Fruit fly (Drosophila melanogaster): ENCODE data around the gene CG4267.

dm6 chr2L:2194305-2194828, 47.8 kb upstream of the CG4267 start:
- TF ChIP-seq Clk (GFP tag; optimal IDR thresholded peaks at IDR 0.05): no peak
- TF ChIP-seq CG5204 (GFP tag; optimal IDR thresholded peaks at IDR 0.05): no peak
- TF ChIP-seq CG1620 (GFP tag; optimal IDR thresholded peaks at IDR 0.05): no peak
- no peak for TF ChIP-seq cnc (optimal IDR thresholded peaks at IDR 0.05)
- no peak for TF ChIP-seq kay (GFP tag; ENCODE audit: borderline replicate concordance)
- no peak for TF ChIP-seq ovo (GFP tag; optimal IDR thresholded peaks at IDR 0.05)
- no peak for TF ChIP-seq Crg-1 (GFP tag; optimal IDR thresholded peaks at IDR 0.05)
- no peak for TF ChIP-seq CG33017 (tag; optimal IDR thresholded peaks at IDR 0.05)
- TF ChIP-seq bab1 (GFP tag; optimal IDR thresholded peaks at IDR 0.05): no peak
- no peak for TF ChIP-seq pad (GFP tag; optimal IDR thresholded peaks at IDR 0.05)
